Worm (Caenorhabditis elegans) whole organism, L4/young adult: ENCODE results near the gene slc-17.7.

Source experiments
- W03F9.2 ChIP-seq: fragments of 150-350 bp; optimal IDR thresholded peaks from 2 replicates; lab custom pipeline; 2014; ENCODE audit warnings: missing biosample characterization, missing genetic modification characterization
- dao-5 ChIP-seq: sonication (generic microtip); optimal IDR thresholded peaks from 2 replicates; lab custom pipeline; 2016; ENCODE audit warnings: missing genotype, missing genetic modification characterization, moderate library complexity, missing compliant biosample characterization
- him-1 ChIP-seq: sonication (generic microtip); optimal IDR thresholded peaks from 2 replicates; lab custom pipeline; 2016; ENCODE audit warnings: missing genotype, missing genetic modification reagents, missing genetic modification characterization, missing compliant biosample characterization

Gene slc-17.7

DNA sequence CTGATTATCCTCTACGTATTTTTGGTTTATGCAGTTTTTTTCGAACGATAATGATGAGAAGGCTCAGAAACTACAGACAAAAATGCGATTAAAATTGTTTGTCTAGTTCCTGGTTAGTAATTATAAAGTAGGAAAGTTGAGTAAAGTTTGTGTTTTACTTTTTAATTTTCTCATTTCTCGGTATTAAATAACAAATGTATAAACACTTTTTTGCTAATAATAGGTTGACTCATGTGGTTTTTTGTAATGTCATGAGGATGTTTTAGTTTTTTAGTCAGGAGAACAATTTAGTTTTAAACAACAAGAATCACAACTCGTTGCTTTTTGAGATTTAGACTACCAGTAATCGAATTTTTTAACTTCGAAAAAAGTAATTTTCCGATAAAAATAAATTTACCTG lies 6.3 kb upstream of the slc-17.7 start:
- TF ChIP-seq dao-5 (tag; lab: Kevin White, UChicago) (no peak), W03F9.2 (tag; lab: Kevin White, UChicago) (no peak), him-1 (tag; lab: Kevin White, UChicago) (no peak)

DNA sequence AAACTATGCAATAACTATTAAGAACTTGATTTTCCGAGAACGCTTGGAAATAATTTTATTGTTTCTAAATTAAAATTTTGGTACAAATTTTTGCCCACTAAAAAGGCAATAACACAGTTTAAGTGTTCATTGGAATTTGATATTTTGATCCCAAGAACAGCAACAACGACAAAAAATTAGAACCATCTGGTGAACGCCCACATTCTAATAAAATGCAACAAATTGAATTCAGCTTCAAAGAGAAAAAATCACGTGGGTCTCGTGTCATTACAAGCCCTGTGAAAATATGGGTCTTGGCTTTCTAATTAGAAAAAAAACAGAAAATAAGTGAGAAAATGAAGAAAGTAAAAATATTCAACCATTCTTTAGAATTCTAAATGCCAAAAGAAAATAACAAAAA lies 5.5 kb upstream of the slc-17.7 start:
- TF ChIP-seq him-1 (tag; lab: Kevin White, UChicago) (no peak), W03F9.2 (tag; lab: Kevin White, UChicago) (no peak), dao-5 (tag; lab: Kevin White, UChicago) (no peak)

DNA sequence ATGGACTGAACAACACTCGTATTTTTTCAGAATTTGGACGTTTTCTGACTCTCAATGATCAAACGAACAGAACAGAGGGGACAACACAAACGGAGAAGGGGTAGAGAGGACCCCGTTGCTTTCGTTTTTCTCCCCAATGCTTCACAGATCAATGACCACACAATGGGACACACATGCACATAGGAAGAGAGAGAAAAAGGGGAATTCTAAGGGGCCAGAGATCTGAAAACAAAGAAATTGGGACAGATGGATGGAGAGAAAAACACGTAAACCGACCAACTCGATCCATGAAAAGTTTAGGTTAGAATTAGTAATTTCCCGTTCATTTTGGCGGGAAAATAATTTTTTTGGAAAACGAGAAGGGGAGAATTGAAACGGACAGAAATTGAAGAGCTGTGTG lies 4.1 kb upstream of the slc-17.7 start:
- no peak for TF ChIP-seq dao-5 (tag; lab: Kevin White, UChicago)
- no peak for TF ChIP-seq him-1 (tag; lab: Kevin White, UChicago)
- no peak for TF ChIP-seq W03F9.2 (tag; lab: Kevin White, UChicago)

DNA sequence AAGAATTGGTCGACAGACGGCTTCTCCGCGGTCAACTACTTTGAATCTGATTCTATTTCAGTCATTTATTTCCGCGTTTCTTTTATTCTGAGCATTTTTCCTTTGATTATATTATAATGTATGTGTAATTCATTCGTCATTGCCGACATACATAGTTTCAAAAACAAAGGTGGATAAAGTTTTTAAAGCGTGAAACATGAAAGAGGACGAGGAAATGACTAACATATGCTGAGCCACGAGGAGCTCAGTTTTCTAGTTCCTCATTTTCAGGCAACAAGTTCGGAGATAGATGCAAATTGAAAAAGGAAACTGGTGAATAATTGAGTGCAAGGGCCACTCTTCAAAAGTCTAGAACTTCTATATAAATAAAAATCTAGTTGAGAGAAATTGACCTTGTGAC lies 1.9 kb upstream of the slc-17.7 start:
- TF ChIP-seq him-1 (tag; lab: Kevin White, UChicago) (no peak), dao-5 (tag; lab: Kevin White, UChicago) (no peak), W03F9.2 (tag; lab: Kevin White, UChicago) (no peak)

DNA sequence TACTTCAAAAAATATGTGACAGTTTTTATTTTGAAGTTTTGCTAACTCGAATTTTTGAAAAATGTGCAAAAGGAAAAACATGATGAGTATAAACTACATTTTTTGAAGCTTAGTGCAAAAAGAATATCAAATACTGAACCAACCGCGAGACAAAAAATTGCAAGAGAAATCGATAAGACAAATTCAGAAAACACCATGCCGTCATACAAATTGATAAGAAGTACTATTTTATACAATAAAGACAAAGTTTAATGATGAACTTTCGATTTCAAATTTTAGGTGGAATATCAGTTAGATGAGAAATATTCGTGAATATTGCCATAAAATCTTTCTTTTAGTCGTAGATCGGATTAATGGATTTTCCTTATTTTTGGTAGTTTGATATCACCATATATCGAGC lies 3.6 kb downstream of the slc-17.7 start:
- TF ChIP-seq dao-5 (tag; lab: Kevin White, UChicago) (no peak), W03F9.2 (tag; lab: Kevin White, UChicago) (no peak), him-1 (tag; lab: Kevin White, UChicago) (no peak)

DNA sequence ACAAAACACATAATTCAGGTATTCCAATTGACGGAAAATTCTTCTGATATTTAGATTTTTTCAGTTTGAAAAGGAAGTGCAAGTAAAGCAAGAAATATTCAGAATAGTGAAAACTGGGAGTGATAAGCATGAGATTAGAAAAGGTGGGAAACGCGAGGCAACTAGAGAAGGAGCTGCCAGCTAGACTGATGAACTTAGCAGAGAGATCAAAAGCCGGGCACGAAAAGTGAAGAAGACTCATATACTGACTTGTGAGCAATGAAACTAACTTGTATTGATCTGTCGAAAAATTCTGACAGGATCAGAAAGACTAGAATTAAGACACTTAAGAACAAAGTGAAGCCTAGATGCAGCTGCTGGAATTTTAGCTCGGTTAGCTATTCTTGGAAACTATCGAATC lies 4.8 kb downstream of the slc-17.7 start, which contains the start of gene nhr-36:
Gene nhr-36, minus strand, starts transcription at position 101 of the 400 bp plus-strand sequence.
- TF ChIP-seq W03F9.2 (tag; lab: Kevin White, UChicago), result no peak
- TF ChIP-seq him-1 (tag; lab: Kevin White, UChicago), result no peak

DNA sequence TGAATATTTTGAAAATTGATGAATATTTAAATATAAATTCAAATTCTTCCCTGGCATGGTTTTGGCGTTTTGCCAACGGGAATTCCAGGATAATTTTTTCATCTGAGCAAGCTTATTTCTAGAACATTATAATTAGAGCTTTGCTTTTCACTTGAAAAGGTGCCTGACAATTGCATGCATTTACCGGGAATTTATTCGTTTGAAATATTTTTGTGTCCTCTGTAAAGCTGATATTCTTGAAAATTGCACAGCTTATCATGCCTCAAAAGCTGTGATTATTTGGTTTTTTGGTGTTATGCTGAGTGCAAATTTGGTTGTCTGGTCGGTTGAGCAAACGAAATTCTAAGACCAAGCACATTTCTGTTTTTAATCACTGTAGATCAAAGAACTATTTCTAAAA lies 5.9 kb downstream of the slc-17.7 start:
- TF ChIP-seq W03F9.2 (tag; lab: Kevin White, UChicago) (no peak), him-1 (tag; lab: Kevin White, UChicago) (no peak), dao-5 (tag; lab: Kevin White, UChicago) (no peak)

DNA sequence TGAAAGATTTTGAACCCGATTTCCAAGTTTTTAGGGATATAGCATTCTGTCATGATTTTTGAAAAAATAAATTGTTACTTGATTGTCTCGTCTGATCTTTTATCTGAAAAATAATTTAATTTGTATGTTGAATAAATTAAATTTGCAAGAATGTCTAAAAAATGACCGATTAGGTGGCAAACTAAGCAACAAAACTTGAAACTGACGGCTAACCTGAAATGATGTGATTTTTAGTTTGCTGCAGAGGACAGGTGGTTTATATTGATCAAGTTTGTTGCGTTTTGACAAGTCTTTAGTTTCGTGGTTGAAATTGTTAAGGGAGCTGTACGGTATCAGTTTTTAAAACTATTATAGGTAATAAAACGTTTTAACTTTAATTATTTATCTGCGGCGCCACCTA lies 8.8 kb downstream of the slc-17.7 start, which contains the start of gene F07C3.16:
Gene F07C3.16, minus strand, starts transcription at position 101 of the 400 bp plus-strand sequence.
- TF ChIP-seq dao-5 (tag; lab: Kevin White, UChicago), result no peak
- TF ChIP-seq him-1 (tag; lab: Kevin White, UChicago), result no peak
- no peak for TF ChIP-seq W03F9.2 (tag; lab: Kevin White, UChicago)

DNA sequence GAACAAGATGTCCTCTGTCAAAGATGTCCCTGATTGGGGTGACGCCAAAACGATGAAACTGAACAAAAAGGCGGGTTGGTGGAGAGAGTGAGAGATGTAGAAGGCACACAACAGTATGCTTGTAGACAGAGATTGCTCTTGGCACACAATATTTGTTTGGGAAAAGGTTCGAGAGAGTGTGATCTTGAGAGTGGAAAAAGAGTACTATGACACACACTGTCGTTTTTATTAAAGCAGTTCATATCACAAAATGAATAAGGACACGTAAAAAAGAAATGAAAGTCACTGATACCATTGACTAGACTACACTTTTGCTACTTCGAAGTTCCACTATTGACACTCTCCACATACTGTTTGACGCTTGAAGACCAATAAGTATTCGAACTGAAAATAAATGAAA lies 10.8 kb downstream of the slc-17.7 start:
- no peak for TF ChIP-seq dao-5 (tag; lab: Kevin White, UChicago)
- no peak for TF ChIP-seq him-1 (tag; lab: Kevin White, UChicago)
- no peak for TF ChIP-seq W03F9.2 (tag; lab: Kevin White, UChicago)

DNA sequence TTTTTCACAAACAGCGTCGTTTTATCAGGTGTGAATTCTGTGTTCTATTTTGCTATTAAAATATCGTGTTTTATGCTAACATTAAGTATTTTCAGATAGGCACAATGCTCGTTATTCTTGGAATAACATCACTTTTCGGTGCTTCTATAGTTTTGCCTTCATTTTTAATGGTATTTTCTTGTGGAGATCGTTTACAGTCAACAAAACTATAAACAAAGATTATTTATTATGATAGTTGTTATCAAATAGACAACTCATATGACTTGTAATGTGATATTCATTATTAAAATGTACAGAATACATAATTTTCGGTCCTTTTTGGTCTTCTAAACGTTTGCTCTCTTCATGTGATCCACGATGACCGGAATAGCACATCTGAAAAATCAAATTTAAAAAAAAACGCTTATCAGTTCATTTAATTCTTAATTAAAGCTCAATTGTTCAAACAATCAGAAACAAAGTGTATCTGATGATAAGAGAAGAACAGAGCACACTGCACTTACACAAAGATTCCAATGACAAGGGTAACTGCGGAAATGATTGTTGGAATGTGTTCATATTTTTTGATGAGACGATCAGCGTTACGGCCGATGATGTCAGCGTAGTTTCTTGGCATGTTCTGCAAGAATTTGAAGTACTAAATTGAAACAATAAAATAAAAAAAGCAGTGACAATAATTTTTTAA lies 12.1 kb downstream of the slc-17.7 start, which contains the start of gene F07C3.9:
Gene F07C3.9, minus strand, starts transcription at position 635 of the 685 bp plus-strand sequence.
- TF ChIP-seq W03F9.2 (tag; lab: Kevin White, UChicago) (no peak), dao-5 (tag; lab: Kevin White, UChicago) (no peak), him-1 (tag; lab: Kevin White, UChicago) (no peak)

DNA sequence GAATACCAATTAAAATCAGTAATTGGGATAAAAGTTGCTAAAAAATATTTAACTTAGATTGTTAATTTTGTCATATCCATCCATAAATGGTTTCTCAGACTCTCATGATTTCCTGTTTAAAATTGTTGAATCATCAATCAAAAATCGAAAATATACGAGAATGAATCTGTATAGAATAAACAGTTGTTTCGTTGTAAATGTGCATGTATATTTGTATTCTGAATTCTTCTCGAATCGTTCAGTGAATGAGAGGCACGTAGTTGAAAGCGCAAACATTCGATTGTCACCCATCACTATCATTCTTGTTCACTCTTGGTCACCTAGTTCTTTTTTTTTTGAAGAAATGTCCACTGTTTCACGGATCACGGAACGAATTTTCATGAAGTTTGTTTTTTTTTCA lies 16.4 kb downstream of the slc-17.7 start, which contains the start of gene ptd-2:
Gene ptd-2, plus strand, starts transcription at position 301 of the 400 bp plus-strand sequence.
- TF ChIP-seq dao-5 (tag; lab: Kevin White, UChicago) (no peak), him-1 (tag; lab: Kevin White, UChicago) (no peak), W03F9.2 (tag; lab: Kevin White, UChicago) (no peak)

DNA sequence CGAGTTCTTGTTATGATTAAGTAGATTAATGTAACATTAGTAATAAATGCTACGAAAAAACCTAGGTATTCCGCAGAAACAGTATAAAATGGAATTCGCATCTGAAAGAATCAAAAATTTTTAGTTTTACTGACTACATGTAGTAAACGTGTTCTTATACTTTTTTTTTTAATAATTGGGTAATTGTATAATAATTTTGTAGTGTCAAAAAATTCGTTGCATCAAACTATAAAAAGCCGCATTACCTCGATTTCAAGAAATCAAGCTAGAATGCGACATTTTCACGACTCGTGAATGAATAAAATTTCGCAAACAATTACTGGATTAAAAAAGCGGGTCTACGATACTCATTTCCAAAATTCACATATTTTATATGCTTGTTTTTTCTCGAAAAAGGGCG lies 17.1 kb downstream of the slc-17.7 start, which contains the start of gene str-94:
Gene str-94, minus strand, starts transcription at position 101 of the 400 bp plus-strand sequence.
- no peak for TF ChIP-seq W03F9.2 (tag; lab: Kevin White, UChicago)
- no peak for TF ChIP-seq dao-5 (tag; lab: Kevin White, UChicago)
- TF ChIP-seq him-1 (tag; lab: Kevin White, UChicago), result no peak

DNA sequence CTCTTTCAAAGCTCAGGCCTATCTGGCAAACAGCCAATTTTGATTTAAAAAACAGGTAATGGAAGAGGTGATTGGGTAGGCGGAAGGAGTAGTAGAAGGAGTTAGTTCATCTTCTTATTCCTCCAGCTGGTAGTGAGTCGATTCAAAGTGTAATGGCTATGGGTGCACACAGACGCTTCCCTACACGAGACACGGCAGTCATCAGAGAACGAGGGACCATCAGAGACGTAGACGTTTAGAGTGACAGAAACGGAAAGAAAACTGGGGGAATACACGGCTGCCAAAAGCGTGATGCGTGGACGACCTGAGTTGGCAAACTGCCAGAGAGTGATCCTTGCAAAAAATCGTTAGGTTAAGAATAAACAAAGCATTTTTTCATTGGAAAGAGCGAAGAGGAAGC lies 18.9 kb downstream of the slc-17.7 start:
- TF ChIP-seq him-1 (tag; lab: Kevin White, UChicago) (no peak), W03F9.2 (tag; lab: Kevin White, UChicago) (no peak), dao-5 (tag; lab: Kevin White, UChicago) (no peak)

DNA sequence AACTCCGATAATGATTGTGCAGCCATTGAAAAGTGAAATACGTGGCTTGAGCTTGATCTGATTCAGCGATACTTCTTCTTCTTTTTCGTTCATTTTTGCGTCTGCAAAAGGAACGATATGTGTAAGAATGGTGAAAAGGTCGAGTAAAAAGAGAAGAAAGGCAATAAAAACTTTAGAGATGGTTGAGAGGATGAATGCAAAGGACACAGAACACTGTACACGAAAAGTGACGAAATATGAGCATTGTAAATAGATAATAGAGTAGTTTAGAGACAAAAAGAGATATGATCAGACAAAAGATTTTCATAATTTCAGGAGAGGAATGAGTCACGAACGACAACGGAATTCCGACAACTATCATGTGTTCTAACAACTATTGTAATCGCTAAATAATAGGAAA lies 20.0 kb downstream of the slc-17.7 start, which contains the start of gene aat-2:
Gene aat-2, minus strand, starts transcription at position 101 of the 400 bp plus-strand sequence.
- no peak for TF ChIP-seq dao-5 (tag; lab: Kevin White, UChicago)
- TF ChIP-seq him-1 (tag; lab: Kevin White, UChicago), result no peak
